Fruit fly (Drosophila melanogaster) whole organism, embryonic: ENCODE data around the gene asp.

Experiments
- ATbp ChIP-seq: fragments of 200-800 bp; sonication (Bioruptor generic); optimal IDR thresholded peaks from 2 replicates; lab custom pipeline; 2017; ENCODE audit warnings: missing biosample characterization, mild to moderate bottlenecking, missing genetic modification characterization, missing genetic modification reagents
- BtbVII ChIP-seq: fragments of 200-800 bp; sonication (Bioruptor generic); optimal IDR thresholded peaks from 3 replicates; lab custom pipeline; 2017; ENCODE audit warnings: missing biosample characterization, mild to moderate bottlenecking, missing genetic modification characterization
- CG10209 ChIP-seq: fragments of 200-800 bp; sonication (Bioruptor generic); optimal IDR thresholded peaks from 3 replicates; lab custom pipeline; 2017; ENCODE audit warnings: missing biosample characterization, mild to moderate bottlenecking, missing genetic modification characterization, missing genetic modification reagents
- CG10366 ChIP-seq: fragments of 200-800 bp; sonication (Bioruptor generic); IDR thresholded peaks from 2 replicates; pipeline ENCODE4 v1.3.6; 2022; ENCODE audit warnings: missing biosample characterization, missing genetic modification characterization
- CG10979 ChIP-seq: fragments of 200-800 bp; sonication (Bioruptor generic); optimal IDR thresholded peaks from 2 replicates; lab custom pipeline; 2018; ENCODE audit warnings: missing biosample characterization, mild to moderate bottlenecking, missing genetic modification characterization, moderate library complexity
- CG12071 ChIP-seq: fragments of 200-800 bp; sonication (Bioruptor generic); optimal IDR thresholded peaks from 3 replicates; lab custom pipeline; 2018; ENCODE audit warnings: missing biosample characterization, mild to moderate bottlenecking, missing genetic modification characterization
- CG12942 ChIP-seq: fragments of 200-800 bp; sonication (Bioruptor generic); optimal IDR thresholded peaks from 3 replicates; lab custom pipeline; 2016; ENCODE audit warnings: missing biosample characterization, missing genetic modification characterization
- CG13296 ChIP-seq: fragments of 200-800 bp; sonication (Bioruptor generic); optimal IDR thresholded peaks from 3 replicates; lab custom pipeline; 2018; ENCODE audit warnings: missing biosample characterization, mild to moderate bottlenecking, missing genetic modification characterization
- CG14860 ChIP-seq: fragments of 200-800 bp; sonication (Bioruptor generic); IDR thresholded peaks from 3 replicates; pipeline ENCODE4 v1.3.6; 2022; ENCODE audit warnings: missing biosample characterization, missing genetic modification characterization; ENCODE audit not compliant: partially characterized antibody
- CG14965 ChIP-seq: fragments of 200-800 bp; sonication (Bioruptor generic); optimal IDR thresholded peaks from 2 replicates; lab custom pipeline; 2016; ENCODE audit warnings: missing biosample characterization, missing genetic modification characterization, borderline replicate concordance
- CG15514 ChIP-seq: fragments of 200-800 bp; sonication (Bioruptor generic); optimal IDR thresholded peaks from 3 replicates; lab custom pipeline; 2017; ENCODE audit warnings: missing biosample characterization, missing genetic modification characterization, mild to moderate bottlenecking, moderate library complexity, missing genetic modification reagents
- CG15696 ChIP-seq: fragments of 200-800 bp; sonication (Bioruptor generic); optimal IDR thresholded peaks from 2 replicates; lab custom pipeline; 2019; ENCODE audit warnings: missing biosample characterization, mild to moderate bottlenecking, missing genetic modification characterization, moderate library complexity
- CG17359 ChIP-seq: fragments of 200-800 bp; sonication (Bioruptor generic); optimal IDR thresholded peaks from 3 replicates; lab custom pipeline; 2018; ENCODE audit warnings: missing biosample characterization, mild to moderate bottlenecking, missing genetic modification characterization, moderate library complexity
- CG2202 ChIP-seq: fragments of 200-800 bp; sonication (Bioruptor generic); optimal IDR thresholded peaks from 2 replicates; lab custom pipeline; 2018; ENCODE audit warnings: missing biosample characterization, mild to moderate bottlenecking, missing genetic modification characterization
- CG31365 ChIP-seq: fragments of 200-800 bp; sonication (Bioruptor generic); optimal IDR thresholded peaks from 2 replicates; lab custom pipeline; 2018; ENCODE audit warnings: missing biosample characterization, mild to moderate bottlenecking, missing genetic modification characterization
- CG32772 ChIP-seq: fragments of 200-800 bp; sonication (Bioruptor generic); IDR thresholded peaks from 2 replicates; pipeline ENCODE4 v1.3.6; 2022; ENCODE audit warnings: missing biosample characterization, missing genetic modification characterization
- CG33213 ChIP-seq: fragments of 200-800 bp; sonication (Bioruptor generic); optimal IDR thresholded peaks from 3 replicates; lab custom pipeline; 2016; ENCODE audit warnings: missing biosample characterization, missing genetic modification characterization
- CG33557 ChIP-seq: fragments of 200-800 bp; sonication (Bioruptor generic); optimal IDR thresholded peaks from 2 replicates; lab custom pipeline; 2019; ENCODE audit warnings: missing biosample characterization, mild to moderate bottlenecking, missing genetic modification characterization, moderate library complexity
- CG3838 ChIP-seq: fragments of 200-800 bp; sonication (Bioruptor generic); optimal IDR thresholded peaks from 3 replicates; lab custom pipeline; 2016; ENCODE audit warnings: missing biosample characterization, missing genetic modification characterization
- CG3995 ChIP-seq: fragments of 200-800 bp; sonication (Bioruptor generic); optimal IDR thresholded peaks from 3 replicates; lab custom pipeline; 2016; ENCODE audit warnings: missing biosample characterization, missing genetic modification characterization
- CG4328 ChIP-seq: fragments of 200-800 bp; sonication (Bioruptor generic); optimal IDR thresholded peaks from 3 replicates; lab custom pipeline; 2017; ENCODE audit warnings: missing biosample characterization, missing genetic modification reagents, missing genetic modification characterization
- CG6813 ChIP-seq: fragments of 200-800 bp; sonication (Bioruptor generic); optimal IDR thresholded peaks from 2 replicates; lab custom pipeline; 2017; ENCODE audit warnings: missing biosample characterization, missing genetic modification characterization, mild to moderate bottlenecking, moderate library complexity, missing genetic modification reagents
- CG8290 ChIP-seq, 3 experiments: fragments of 200-800 bp; sonication (Bioruptor generic); optimal IDR thresholded peaks; 2 replicates each; lab custom pipeline; 2016 to 2019; ENCODE audit warnings: missing biosample characterization in 3 of 3, missing genetic modification characterization in 3 of 3, mild to moderate bottlenecking in 2 of 3, moderate library complexity in 1 of 3
- CG8359 ChIP-seq: fragments of 200-800 bp; sonication (Bioruptor generic); optimal IDR thresholded peaks from 2 replicates; lab custom pipeline; 2017; ENCODE audit warnings: missing biosample characterization, mild to moderate bottlenecking, missing genetic modification characterization, borderline replicate concordance
- CG8924 ChIP-seq: fragments of 200-800 bp; optimal IDR thresholded peaks from 3 replicates; lab custom pipeline; 2019; ENCODE audit warnings: missing biosample characterization, mild to moderate bottlenecking, missing genetic modification characterization, moderate library complexity
- Dek ChIP-seq: fragments of 200-800 bp; sonication (Bioruptor generic); optimal IDR thresholded peaks from 3 replicates; lab custom pipeline; 2019; ENCODE audit warnings: missing biosample characterization, mild to moderate bottlenecking, missing genetic modification characterization, moderate library complexity
- Dfd ChIP-seq, 2 experiments: fragments of >200 bp; optimal IDR thresholded peaks; 2 replicates each; lab custom pipeline; 2017; ENCODE audit warnings: missing biosample characterization in 2 of 2, missing genetic modification characterization in 2 of 2
- HmgZ ChIP-seq: fragments of 200-800 bp; sonication (Bioruptor generic); optimal IDR thresholded peaks from 2 replicates; lab custom pipeline; 2018; ENCODE audit warnings: missing biosample characterization, mild to moderate bottlenecking, missing genetic modification characterization
- Hr78 ChIP-seq, 2 experiments: fragments of 200-800 bp in 1 of 2; fragments of >200 bp in 1 of 2; sonication (Bioruptor generic) in 1 of 2; optimal IDR thresholded peaks; 2 replicates each; lab custom pipeline; 2017 to 2019; ENCODE audit warnings: missing biosample characterization in 2 of 2, missing genetic modification characterization in 2 of 2, mild to moderate bottlenecking in 1 of 2, moderate library complexity in 1 of 2
- Mad ChIP-seq: fragments of 200-800 bp; sonication (Bioruptor generic); optimal IDR thresholded peaks from 2 replicates; lab custom pipeline; 2016; ENCODE audit warnings: missing biosample characterization, missing genetic modification characterization
- Meics ChIP-seq: fragments of 200-800 bp; sonication (Bioruptor generic); optimal IDR thresholded peaks from 2 replicates; lab custom pipeline; 2017; ENCODE audit warnings: missing biosample characterization, mild to moderate bottlenecking, missing genetic modification characterization
- PHDP ChIP-seq: fragments of 200-800 bp; sonication (Bioruptor generic); optimal IDR thresholded peaks from 3 replicates; lab custom pipeline; 2018; ENCODE audit warnings: missing biosample characterization, mild to moderate bottlenecking, missing genetic modification characterization, moderate library complexity
- Six4 ChIP-seq: fragments of 200-800 bp; sonication (Bioruptor generic); optimal IDR thresholded peaks from 2 replicates; lab custom pipeline; 2016; ENCODE audit warnings: missing biosample characterization, missing genetic modification characterization
- Vsx1 ChIP-seq: fragments of 200-800 bp; sonication (Bioruptor generic); optimal IDR thresholded peaks from 2 replicates; lab custom pipeline; 2017; ENCODE audit warnings: missing biosample characterization, mild to moderate bottlenecking, missing genetic modification characterization, missing genetic modification reagents
- cg ChIP-seq: fragments of 200-800 bp; sonication (Bioruptor generic); optimal IDR thresholded peaks from 3 replicates; lab custom pipeline; 2019; ENCODE audit warnings: missing biosample characterization, mild to moderate bottlenecking, missing genetic modification characterization, moderate library complexity
- cwo ChIP-seq: fragments of 200-800 bp; sonication (Bioruptor generic); optimal IDR thresholded peaks from 3 replicates; lab custom pipeline; 2017; ENCODE audit warnings: missing biosample characterization, missing genetic modification characterization, mild to moderate bottlenecking, moderate library complexity, missing genetic modification reagents
- fd64A ChIP-seq: fragments of 200-800 bp; sonication (Bioruptor generic); optimal IDR thresholded peaks from 3 replicates; lab custom pipeline; 2018; ENCODE audit warnings: missing biosample characterization, mild to moderate bottlenecking, missing genetic modification characterization
- gro ChIP-seq: fragments of 200-800 bp; sonication (Bioruptor generic); optimal IDR thresholded peaks from 2 replicates; lab custom pipeline; 2016; ENCODE audit warnings: missing biosample characterization, missing genetic modification characterization
- insv ChIP-seq, 2 experiments: fragments of 200-800 bp; sonication (Bioruptor generic); optimal IDR thresholded peaks; 3 replicates each; lab custom pipeline; 2016 to 2018; ENCODE audit warnings: missing biosample characterization in 2 of 2, missing genetic modification characterization in 2 of 2
- mirr ChIP-seq: fragments of 200-800 bp; sonication (Bioruptor generic); optimal IDR thresholded peaks from 3 replicates; lab custom pipeline; 2018; ENCODE audit warnings: missing biosample characterization, mild to moderate bottlenecking, missing genetic modification characterization
- mld ChIP-seq: fragments of 200-800 bp; sonication (Bioruptor generic); IDR thresholded peaks from 3 replicates; pipeline ENCODE4 v1.3.6; 2022; ENCODE audit warnings: missing biosample characterization, missing genetic modification characterization; ENCODE audit not compliant: partially characterized antibody
- onecut ChIP-seq: fragments of 200-800 bp; sonication (Bioruptor generic); IDR thresholded peaks from 2 replicates; pipeline ENCODE4 v1.3.6; 2022; ENCODE audit warnings: missing biosample characterization, missing genetic modification characterization
- rib ChIP-seq: fragments of 200-800 bp; sonication (Bioruptor generic); IDR thresholded peaks from 2 replicates; pipeline ENCODE4 v1.3.6; 2022; ENCODE audit warnings: missing biosample characterization, missing genetic modification characterization
- run ChIP-seq: fragments of 200-800 bp; sonication (Bioruptor generic); optimal IDR thresholded peaks from 3 replicates; lab custom pipeline; 2018; ENCODE audit warnings: missing biosample characterization, mild to moderate bottlenecking, missing genetic modification characterization
- trem ChIP-seq: fragments of 200-800 bp; optimal IDR thresholded peaks from 3 replicates; lab custom pipeline; 2019; ENCODE audit warnings: missing biosample characterization, mild to moderate bottlenecking, missing genetic modification characterization, moderate library complexity
- trh ChIP-seq: fragments of 200-800 bp; sonication (Bioruptor generic); optimal IDR thresholded peaks from 2 replicates; lab custom pipeline; 2016; ENCODE audit warnings: missing biosample characterization, missing genetic modification characterization
- zen2 ChIP-seq: fragments of 200-800 bp; sonication (Bioruptor generic); IDR thresholded peaks from 3 replicates; pipeline ENCODE4 v1.3.6; 2022; ENCODE audit warnings: missing biosample characterization, missing genetic modification characterization; ENCODE audit not compliant: partially characterized antibody

The asp gene

dm6 chr3R:24809576-24810279 lies 56.1 kb downstream of the asp start (continued):
- TF ChIP-seq insv (GFP tag; optimal IDR thresholded peaks at IDR 0.05; lab: Kevin White, UChicago) (peak in 1 of 2 experiments; percentile 19), CG12942 (no peak), Mad (no peak), CG15696 (peak; percentile 54), CG10366 (GFP tag; lab: Robert Waterston, UW) (no peak), CG10209 (peak; percentile 63), zen2 (GFP tag; lab: Robert Waterston, UW) (no peak), CG15514 (GFP tag; lab: Kevin White, UChicago) (peak; percentile 74), HmgZ (tag; lab: Kevin White, UChicago) (peak; percentile 26), CG8359 (peak; percentile 54), Meics (GFP tag; lab: Kevin White, UChicago) (no peak), CG14965 (no peak), CG6813 (GFP tag; lab: Kevin White, UChicago) (peak; percentile 86), CG4328 (GFP tag; lab: Kevin White, UChicago) (peak; percentile 61), CG17359 (tag; lab: Kevin White, UChicago) (peak; percentile 65), Six4 (GFP tag; lab: Kevin White, UChicago) (peak; percentile 9), CG31365 (peak; percentile 45), CG33213 (GFP tag; lab: Kevin White, UChicago) (peak; percentile 41), CG12071 (peak; percentile 59), trem (tag; lab: Kevin White, UChicago) (peak; percentile 30), mirr (GFP tag; lab: Kevin White, UChicago) (peak; percentile 39), cg (GFP tag; lab: Kevin White, UChicago) (no peak), CG2202 (tag; lab: Kevin White, UChicago) (peak; percentile 53), CG32772 (GFP tag; lab: Robert Waterston, UW) (no peak), CG10979 (peak; percentile 13), CG3995 (GFP tag; lab: Kevin White, UChicago) (no peak), trh (GFP tag; lab: Kevin White, UChicago) (peak; percentile 16), CG8924 (peak; percentile 16), CG8290 (GFP tag; optimal IDR thresholded peaks at IDR 0.05; lab: Kevin White, UChicago) (no peak), CG8290 (tag; optimal IDR thresholded peaks at IDR 0.05; lab: Kevin White, UChicago) (no peak), BtbVII (GFP tag; lab: Kevin White, UChicago) (peak; percentile 82), Dfd (GFP tag; optimal IDR thresholded peaks at IDR 0.05; lab: Kevin White, UChicago) (no peak), gro (GFP tag; lab: Kevin White, UChicago) (peak; percentile 17), Hr78 (GFP tag; optimal IDR thresholded peaks at IDR 0.05; lab: Kevin White, UChicago) (peak in 1 of 2 experiments; percentile 33), mld (GFP tag; lab: Robert Waterston, UW) (no peak), ATbp (GFP tag; lab: Kevin White, UChicago) (peak; percentile 84), PHDP (tag; lab: Kevin White, UChicago) (peak; percentile 67), cwo (GFP tag; lab: Kevin White, UChicago) (peak; percentile 45), CG33557 (GFP tag; lab: Kevin White, UChicago) (peak; percentile 65), CG14860 (GFP tag; lab: Robert Waterston, UW) (no peak), CG3838 (peak; percentile 37), Dek (peak; percentile 16), Vsx1 (peak; percentile 67), run (peak; percentile 52), CG13296 (GFP tag; lab: Kevin White, UChicago) (peak; percentile 65), onecut (GFP tag; lab: Robert Waterston, UW) (no peak), fd64A (GFP tag; lab: Kevin White, UChicago) (peak; percentile 76), rib (GFP tag; lab: Robert Waterston, UW) (0 out of 2 replicates have a peak, but pooled peaks have one; percentile 12)
